Worm (Caenorhabditis elegans): ENCODE data around the gene cut-4.
A peak's percentile ranks its signal among the peaks of the same experiment; 100 is the strongest.
"Not testable (repeated sequence)": the region's sequence is repeated elsewhere in the genome, so short reads cannot be mapped to it uniquely, and the experiment has no call there.

cut-4 gene

ce11 chrII:10421941-10422340, 14.0 kb upstream of the cut-4 start, which contains the start of gene frpr-21:
TSS of gene frpr-21 (minus strand) at chrII:10422041.
- TF ChIP-seq lin-13 (GFP tag; optimal IDR thresholded peaks at IDR 0.05), result no peak
- no peak for TF ChIP-seq ceh-16 (tag; optimal IDR thresholded peaks at IDR 0.05)
- TF ChIP-seq Y55F3AM.14 (GFP tag; optimal IDR thresholded peaks at IDR 0.05), result no peak
- no peak for TF ChIP-seq nhr-21 (tag; optimal IDR thresholded peaks at IDR 0.05)
- no peak for TF ChIP-seq egl-27 (tag; optimal IDR thresholded peaks at IDR 0.05)
- no peak for TF ChIP-seq dmd-4 (tag; optimal IDR thresholded peaks at IDR 0.05)
- no peak for TF ChIP-seq unc-62 (GFP tag; optimal IDR thresholded peaks at IDR 0.05)
- no peak for TF ChIP-seq gmeb-1 (tag; optimal IDR thresholded peaks at IDR 0.05)
- TF ChIP-seq F13H6.1 (tag; optimal IDR thresholded peaks at IDR 0.05), result no peak
- TF ChIP-seq ztf-4 (tag; optimal IDR thresholded peaks at IDR 0.05), result no peak
- no peak for TF ChIP-seq mdl-1 (tag; optimal IDR thresholded peaks at IDR 0.05)
- no peak for TF ChIP-seq sma-9 (GFP tag; optimal IDR thresholded peaks at IDR 0.05)
- no peak for TF ChIP-seq sma-9 (tag; optimal IDR thresholded peaks at IDR 0.05)
- no peak for TF ChIP-seq zag-1 (tag; optimal IDR thresholded peaks at IDR 0.05)

- TF ChIP-seq nhr-21 (tag; optimal IDR thresholded peaks at IDR 0.05), result no peak
- no peak for TF ChIP-seq fos-1 (tag; optimal IDR thresholded peaks at IDR 0.05)
- no peak for TF ChIP-seq C34F6.9 (tag; optimal IDR thresholded peaks at IDR 0.05)
- no peak for TF ChIP-seq nhr-12 (tag; optimal IDR thresholded peaks at IDR 0.05)
- no peak for TF ChIP-seq unc-39 (tag; optimal IDR thresholded peaks at IDR 0.05)
- TF ChIP-seq nhr-6 (tag; optimal IDR thresholded peaks at IDR 0.05), result no peak
- no peak for TF ChIP-seq ZK546.5 (tag; optimal IDR thresholded peaks at IDR 0.05)
- TF ChIP-seq mdl-1 (tag; optimal IDR thresholded peaks at IDR 0.05), result no peak
- no peak for TF ChIP-seq lin-13 (GFP tag; optimal IDR thresholded peaks at IDR 0.05)
- TF ChIP-seq alr-1 (tag; optimal IDR thresholded peaks at IDR 0.05), result no peak
- no peak for TF ChIP-seq peb-1 (tag; optimal IDR thresholded peaks at IDR 0.05)
These were observed 1.9 kb downstream of the cut-4 start for ce11 chrII:10437840-10438239.

- TF ChIP-seq unc-55 (GFP tag; optimal IDR thresholded peaks at IDR 0.05) (no peak), lin-11 (tag; optimal IDR thresholded peaks at IDR 0.05) (no peak), lin-39 (tag; optimal IDR thresholded peaks at IDR 0.05) (no peak), ceh-82 (tag; optimal IDR thresholded peaks at IDR 0.05) (no peak), lin-13 (GFP tag; optimal IDR thresholded peaks at IDR 0.05) (no peak), ceh-16 (tag; optimal IDR thresholded peaks at IDR 0.05) (no peak), R02D3.7 (tag; optimal IDR thresholded peaks at IDR 0.05) (no peak)
These were observed 4.0 kb downstream of the cut-4 start, which contains the start of gene E04D5.4 for ce11 chrII:10439976-10440375. TSS of gene E04D5.4 (plus strand) at chrII:10440276.

- not testable (repeated sequence) for TF ChIP-seq egl-27, nhr-129, sem-4 (tag; optimal IDR thresholded peaks at IDR 0.05)
These were observed 6.9 kb downstream of the cut-4 start, which contains the start of gene ZK673.1 for ce11 chrII:10442846-10443245. TSS of gene ZK673.1 (plus strand) at chrII:10443146.

ce11 chrII:10443898-10444297, 8.0 kb downstream of the cut-4 start:
- TF ChIP-seq lin-13 (GFP tag; optimal IDR thresholded peaks at IDR 0.05) (no peak), ZK546.5 (tag; optimal IDR thresholded peaks at IDR 0.05) (no peak), nhr-237 (tag; optimal IDR thresholded peaks at IDR 0.05) (no peak), fos-1 (tag; optimal IDR thresholded peaks at IDR 0.05) (peak; percentile 43), nhr-6 (tag; optimal IDR thresholded peaks at IDR 0.05) (no peak), sma-9 (GFP tag; optimal IDR thresholded peaks at IDR 0.05) (peak; percentile 50), sma-9 (tag; optimal IDR thresholded peaks at IDR 0.05) (no peak), mab-5 (tag; optimal IDR thresholded peaks at IDR 0.05) (no peak), unc-55 (GFP tag; optimal IDR thresholded peaks at IDR 0.05) (no peak), elt-1 (tag; optimal IDR thresholded peaks at IDR 0.05) (no peak)

ce11 chrII:10444971-10445707, 9.2 kb downstream of the cut-4 start:
- peak; percentile 34 for TF ChIP-seq sma-9 (GFP tag; optimal IDR thresholded peaks at IDR 0.05)
- TF ChIP-seq sma-9 (tag; optimal IDR thresholded peaks at IDR 0.05), result no peak
- peak; percentile 22 for TF ChIP-seq nhr-129 (tag; optimal IDR thresholded peaks at IDR 0.05)
- no peak for TF ChIP-seq peb-1 (tag; optimal IDR thresholded peaks at IDR 0.05)
- TF ChIP-seq lsy-2 (tag; optimal IDR thresholded peaks at IDR 0.05), result peak in 1 of 2 experiments; percentile 74
- no peak for TF ChIP-seq ztf-4 (tag; optimal IDR thresholded peaks at IDR 0.05)
- TF ChIP-seq F13H6.1 (tag; optimal IDR thresholded peaks at IDR 0.05), result peak; percentile 16

Data from whole organism, L2 larva.